Fruit fly (Drosophila melanogaster) whole organism, wandering third instar larva: ENCODE results near the gene Sap30.

Source experiments
- Dfd ChIP-seq: fragments of >200 bp; optimal IDR thresholded peaks from 2 replicates; lab custom pipeline; 2017; ENCODE audit warnings: missing biosample characterization, missing genetic modification characterization
- HLH106 ChIP-seq: fragments of 200-800 bp; optimal IDR thresholded peaks from 3 replicates; lab custom pipeline; 2019; ENCODE audit warnings: missing biosample characterization, mild to moderate bottlenecking, missing genetic modification characterization, moderate library complexity
- Hnf4 ChIP-seq: fragments of 200-800 bp; sonication (Bioruptor generic); optimal IDR thresholded peaks from 2 replicates; lab custom pipeline; 2016; ENCODE audit warnings: missing biosample characterization, mild to moderate bottlenecking, missing genetic modification characterization
- Jra ChIP-seq: sonication (Bioruptor generic); optimal IDR thresholded peaks from 2 replicates; lab custom pipeline; 2016; ENCODE audit warnings: missing biosample characterization, missing genetic modification characterization
- OdsH ChIP-seq: fragments of 200-800 bp; sonication (Bioruptor generic); optimal IDR thresholded peaks from 2 replicates; lab custom pipeline; 2016; ENCODE audit warnings: missing biosample characterization, mild to moderate bottlenecking, missing genetic modification characterization
- Sp1 ChIP-seq: fragments of 200-800 bp; sonication (Bioruptor generic); optimal IDR thresholded peaks from 3 replicates; lab custom pipeline; 2019; ENCODE audit warnings: missing biosample characterization, mild to moderate bottlenecking, missing genetic modification characterization, moderate library complexity
- Vsx2 ChIP-seq: fragments of 200-300, 225-300 bp; sonication (Bioruptor generic); optimal IDR thresholded peaks from 2 replicates; lab custom pipeline; 2018; ENCODE audit warnings: missing biosample characterization, missing genetic modification characterization; ENCODE audit not compliant: partially characterized antibody
- ey ChIP-seq: fragments of 200-800 bp; sonication (Bioruptor generic); optimal IDR thresholded peaks from 2 replicates; lab custom pipeline; 2016; ENCODE audit warnings: missing biosample characterization, missing genetic modification characterization
- h ChIP-seq: fragments of 200-800 bp; sonication (Bioruptor generic); optimal IDR thresholded peaks from 3 replicates; lab custom pipeline; 2016; ENCODE audit warnings: missing biosample characterization, mild to moderate bottlenecking, missing genetic modification characterization
- pan ChIP-seq: fragments of >200 bp; optimal IDR thresholded peaks from 2 replicates; lab custom pipeline; 2017
- sage ChIP-seq: fragments of 200-800 bp; sonication (Bioruptor generic); optimal IDR thresholded peaks from 2 replicates; lab custom pipeline; 2016; ENCODE audit warnings: missing biosample characterization, mild to moderate bottlenecking, missing genetic modification characterization
- tai ChIP-seq: sonication (Bioruptor generic); optimal IDR thresholded peaks from 2 replicates; lab custom pipeline; 2016; ENCODE audit warnings: missing biosample characterization, missing genetic modification characterization
- usp ChIP-seq: fragments of >200 bp; optimal IDR thresholded peaks from 2 replicates; lab custom pipeline; 2017; ENCODE audit warnings: missing biosample characterization, missing genetic modification characterization
- woc ChIP-seq: sonication (Bioruptor generic); optimal IDR thresholded peaks from 2 replicates; lab custom pipeline; 2016; ENCODE audit warnings: missing biosample characterization, mild to moderate bottlenecking, missing genetic modification characterization

DNA sequence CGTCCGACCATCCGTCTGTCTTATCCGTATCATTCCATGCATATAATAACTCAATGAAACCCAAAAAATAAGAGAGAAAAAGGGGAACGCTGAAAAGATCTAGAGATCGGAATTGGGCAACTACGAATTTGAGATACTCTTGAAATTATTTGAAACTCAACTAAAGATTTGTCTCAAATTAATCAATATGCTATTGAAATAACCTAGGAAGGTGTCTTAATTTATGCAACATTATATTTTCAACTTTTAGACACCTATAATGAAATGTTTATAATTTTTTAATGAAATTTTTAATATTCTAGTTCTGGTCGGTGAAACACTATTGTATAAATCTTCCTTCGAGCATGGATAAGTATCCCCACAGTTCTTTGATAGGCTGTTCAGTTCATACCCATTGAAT lies 26.5 kb upstream of the Sap30 start:
- TF ChIP-seq Jra (GFP tag; lab: Kevin White, UChicago): no peak
- no peak for TF ChIP-seq Dfd (GFP tag; lab: Kevin White, UChicago)
- TF ChIP-seq Sp1: no peak
- no peak for TF ChIP-seq h
- TF ChIP-seq tai (GFP tag; lab: Kevin White, UChicago): no peak
- no peak for TF ChIP-seq OdsH (GFP tag; lab: Kevin White, UChicago)
- TF ChIP-seq sage: no peak
- TF ChIP-seq pan (lab: Kevin White, UChicago): no peak
- TF ChIP-seq usp (GFP tag; lab: Kevin White, UChicago): no peak
- TF ChIP-seq Hnf4 (GFP tag; lab: Kevin White, UChicago): no peak
- no peak for TF ChIP-seq HLH106 (tag; lab: Kevin White, UChicago)
- TF ChIP-seq ey (GFP tag; lab: Kevin White, UChicago): no peak
- no peak for TF ChIP-seq woc (GFP tag; lab: Kevin White, UChicago)
- TF ChIP-seq Vsx2: no peak
